Worm (Caenorhabditis elegans): ENCODE results near the gene endu-2.

endu-2 gene

ce11 chrX:8241906-8242305 lies at the start of gene endu-2:
Gene endu-2 (plus strand): TSS chrX:8242301.
- no peak for TF ChIP-seq unc-62 (GFP tag; optimal IDR thresholded peaks at IDR 0.05)

ce11 chrX:8193213-8193612 lies 48.9 kb upstream of the endu-2 start:
- TF ChIP-seq unc-62 (GFP tag; optimal IDR thresholded peaks at IDR 0.05): no peak

- no peak for TF ChIP-seq unc-62 (GFP tag; optimal IDR thresholded peaks at IDR 0.05)
Measured at ce11 chrX:8200206-8200605, 41.9 kb upstream of the endu-2 start.

ce11 chrX:8201210-8201609 lies 40.9 kb upstream of the endu-2 start:
- TF ChIP-seq unc-62 (GFP tag; optimal IDR thresholded peaks at IDR 0.05): no peak

ce11 chrX:8203684-8204083 lies 38.4 kb upstream of the endu-2 start, which contains the start of gene C17H11.6:
Gene C17H11.6 (minus strand): TSS chrX:8203784.
- TF ChIP-seq unc-62 (GFP tag; optimal IDR thresholded peaks at IDR 0.05): no peak

- no peak for TF ChIP-seq unc-62 (GFP tag; optimal IDR thresholded peaks at IDR 0.05)
Measured at ce11 chrX:8204475-8204874, 37.6 kb upstream of the endu-2 start.

- TF ChIP-seq unc-62 (GFP tag; optimal IDR thresholded peaks at IDR 0.05): no peak
Measured at ce11 chrX:8205919-8206318, 36.2 kb upstream of the endu-2 start.

- TF ChIP-seq unc-62 (GFP tag; optimal IDR thresholded peaks at IDR 0.05): no peak
Measured at ce11 chrX:8210999-8211398, 31.1 kb upstream of the endu-2 start, which contains the start of gene cdd-1. Gene cdd-1 (minus strand): TSS chrX:8211149.

ce11 chrX:8214424-8215115 lies 27.5 kb upstream of the endu-2 start, which contains the start of gene C47D2.1:
Gene C47D2.1 (plus strand): TSS chrX:8215065.
- no peak for TF ChIP-seq unc-62 (GFP tag; optimal IDR thresholded peaks at IDR 0.05)

- no peak for TF ChIP-seq unc-62 (GFP tag; optimal IDR thresholded peaks at IDR 0.05)
Measured at ce11 chrX:8216957-8217356, 25.1 kb upstream of the endu-2 start.

ce11 chrX:8218653-8219052 lies 23.4 kb upstream of the endu-2 start, which contains the start of gene K02A6.4:
Gene K02A6.4 (minus strand): TSS chrX:8218753.
- TF ChIP-seq unc-62 (GFP tag; optimal IDR thresholded peaks at IDR 0.05): no peak

- TF ChIP-seq unc-62 (GFP tag; optimal IDR thresholded peaks at IDR 0.05): no peak
Measured at ce11 chrX:8219428-8219827, 22.7 kb upstream of the endu-2 start, which contains the start of gene K02A6.1. Gene K02A6.1 (plus strand): TSS chrX:8219728.

- TF ChIP-seq unc-62 (GFP tag; optimal IDR thresholded peaks at IDR 0.05): no peak
Measured at ce11 chrX:8224916-8225315, 17.2 kb upstream of the endu-2 start, which contains the start of gene K02A6.2. Gene K02A6.2 (minus strand): TSS chrX:8225016.

- no peak for TF ChIP-seq unc-62 (GFP tag; optimal IDR thresholded peaks at IDR 0.05)
Measured at ce11 chrX:8229221-8229620, 12.9 kb upstream of the endu-2 start.

ce11 chrX:8230579-8230978 lies 11.5 kb upstream of the endu-2 start:
- no peak for TF ChIP-seq unc-62 (GFP tag; optimal IDR thresholded peaks at IDR 0.05)

ce11 chrX:8231858-8232257 lies 10.2 kb upstream of the endu-2 start, which contains the start of gene K02A6.3:
Gene K02A6.3 (minus strand): TSS chrX:8231931.
- TF ChIP-seq unc-62 (GFP tag; optimal IDR thresholded peaks at IDR 0.05): no peak

- TF ChIP-seq unc-62 (GFP tag; optimal IDR thresholded peaks at IDR 0.05): no peak
Measured at ce11 chrX:8233554-8233953, 8.5 kb upstream of the endu-2 start.
